Worm (Caenorhabditis elegans) whole organism, L4 larva: ENCODE data around the gene sru-22.

Source experiments
- F49E8.2 ChIP-seq: sonication (generic microtip); optimal IDR thresholded peaks from 2 replicates; lab custom pipeline; 2016; ENCODE audit warnings: missing compliant biosample characterization, mild to moderate bottlenecking, missing genetic modification characterization, borderline replicate concordance
- T20F7.1 ChIP-seq: fragments of 200-800 bp; sonication (Bioruptor generic); optimal IDR thresholded peaks from 2 replicates; lab custom pipeline; 2018; ENCODE audit warnings: mild to moderate bottlenecking, missing genetic modification characterization, missing compliant biosample characterization
- T26A8.4 ChIP-seq: fragments of 200-800 bp; sonication (Bioruptor generic); IDR thresholded peaks from 2 replicates; pipeline ENCODE4 v1.3.6; 2022; ENCODE audit warnings: missing genetic modification characterization, missing compliant biosample characterization
- Y105C5A.15 ChIP-seq: fragments of 200-800 bp; sonication (Bioruptor generic); IDR thresholded peaks from 2 replicates; pipeline ENCODE4 v1.3.6; 2022; ENCODE audit warnings: missing genetic modification characterization, missing compliant biosample characterization
- Y75B8A.6 ChIP-seq: fragments of 200-800 bp; sonication (Bioruptor generic); IDR thresholded peaks from 2 replicates; pipeline ENCODE4 v1.3.6; 2022; ENCODE audit warnings: missing genetic modification reagents, missing genetic modification characterization, missing compliant biosample characterization
- ZK546.5 ChIP-seq, 2 experiments: sonication (generic microtip); optimal IDR thresholded peaks; 2 replicates each; lab custom pipeline; 2017; ENCODE audit warnings: missing biosample characterization in 2 of 2, missing genetic modification characterization in 2 of 2
- aha-1 ChIP-seq: fragments of 150-350 bp; peaks from one replicate; lab custom pipeline; 2014; ENCODE audit warnings: missing biosample characterization, missing genetic modification characterization
- aly-2 ChIP-seq: sonication (generic microtip); optimal IDR thresholded peaks from 2 replicates; lab custom pipeline; 2018; ENCODE audit warnings: missing biosample characterization, missing genetic modification characterization
- arid-1 ChIP-seq: fragments of 200-800 bp; sonication (Bioruptor generic); conservative IDR thresholded peaks from 2 replicates; pipeline ENCODE4 v1.3.6; 2022; ENCODE audit warnings: missing genetic modification reagents, missing genetic modification characterization, missing compliant biosample characterization
- attf-4 ChIP-seq: sonication (generic microtip); optimal IDR thresholded peaks from 3 replicates; lab custom pipeline; 2017; ENCODE audit warnings: missing biosample characterization, missing genetic modification characterization
- ceh-28 ChIP-seq: fragments of 150-350 bp; optimal IDR thresholded peaks from 2 replicates; lab custom pipeline; 2014; ENCODE audit warnings: missing biosample characterization, missing genetic modification reagents, missing genetic modification characterization
- ceh-62 ChIP-seq: sonication (generic microtip); optimal IDR thresholded peaks from 2 replicates; lab custom pipeline; 2017; ENCODE audit warnings: missing biosample characterization, missing genetic modification characterization
- ctbp-1 ChIP-seq: fragments of 200-800 bp; sonication (Bioruptor generic); IDR thresholded peaks from 2 replicates; pipeline ENCODE4 v1.3.6; 2022; ENCODE audit warnings: missing genetic modification reagents, missing genetic modification characterization, missing compliant biosample characterization
- daf-12 ChIP-seq: fragments of 150-350 bp; optimal IDR thresholded peaks from 2 replicates; lab custom pipeline; 2014; ENCODE audit warnings: missing biosample characterization, missing genetic modification reagents, missing genetic modification characterization
- daf-16 ChIP-seq, 3 experiments: sonication (generic microtip); optimal IDR thresholded peaks; 2 replicates each; lab custom pipeline; 2016 to 2017; ENCODE audit warnings: missing genetic modification characterization in 3 of 3, missing genetic modification reagents in 3 of 3, mild to moderate bottlenecking in 2 of 3, missing compliant biosample characterization in 2 of 3, missing biosample characterization in 1 of 3, moderate library complexity in 1 of 3
- daf-19 ChIP-seq: fragments of 200-800 bp; sonication (Bioruptor generic); conservative IDR thresholded peaks from 2 replicates; pipeline ENCODE4 v1.3.6; 2022; ENCODE audit warnings: missing genetic modification characterization, missing compliant biosample characterization
- daf-8 ChIP-seq: fragments of 200-800 bp; sonication (Bioruptor generic); IDR thresholded peaks from 2 replicates; pipeline ENCODE4 v1.3.6; 2022; ENCODE audit warnings: missing genetic modification characterization, missing compliant biosample characterization
- dmd-8 ChIP-seq: fragments of 200-800 bp; sonication (Bioruptor generic); IDR thresholded peaks from 2 replicates; pipeline ENCODE4 v1.3.6; 2022; ENCODE audit warnings: missing genetic modification characterization, missing compliant biosample characterization
- dmd-9 ChIP-seq: fragments of 200-800 bp; sonication (Bioruptor generic); IDR thresholded peaks from 2 replicates; pipeline ENCODE4 v1.3.6; 2022; ENCODE audit warnings: missing genetic modification reagents, missing genetic modification characterization, missing compliant biosample characterization
- dpl-1 ChIP-seq: fragments of 150-350 bp; optimal IDR thresholded peaks from 2 replicates; lab custom pipeline; 2014; ENCODE audit warnings: missing biosample characterization, missing genetic modification reagents, missing genetic modification characterization
- dve-1 ChIP-seq: sonication (generic microtip); optimal IDR thresholded peaks from 2 replicates; lab custom pipeline; 2017; ENCODE audit warnings: antibody characterized with exemption, mild to moderate bottlenecking, missing genetic modification characterization, missing compliant biosample characterization; ENCODE audit not compliant: insufficient read depth
- fos-1 ChIP-seq: fragments of 150-350 bp; optimal IDR thresholded peaks from 2 replicates; lab custom pipeline; 2014; ENCODE audit warnings: missing biosample characterization, missing genetic modification characterization
- gei-8 ChIP-seq: fragments of 200-800 bp; sonication (Bioruptor generic); optimal IDR thresholded peaks from 2 replicates; lab custom pipeline; 2018; ENCODE audit warnings: mild to moderate bottlenecking, missing genetic modification characterization, missing compliant biosample characterization
- jun-1 ChIP-seq: fragments of 150-350 bp; optimal IDR thresholded peaks from 2 replicates; lab custom pipeline; 2014; ENCODE audit warnings: missing biosample characterization, missing genetic modification reagents, missing genetic modification characterization
- lim-7 ChIP-seq: fragments of 200-800 bp; sonication (Bioruptor generic); IDR thresholded peaks from 2 replicates; pipeline ENCODE4 v1.3.6; 2022; ENCODE audit warnings: missing genetic modification characterization, missing compliant biosample characterization
- lin-29 ChIP-seq: fragments of 200-800 bp; sonication (Bioruptor generic); IDR thresholded peaks from 2 replicates; pipeline ENCODE4 v1.3.6; 2022; ENCODE audit warnings: missing genetic modification reagents, missing genetic modification characterization, missing compliant biosample characterization
- lir-3 ChIP-seq: sonication (generic microtip); optimal IDR thresholded peaks from 2 replicates; lab custom pipeline; 2016; ENCODE audit warnings: mild to moderate bottlenecking, missing genetic modification characterization, missing compliant biosample characterization
- mep-1 ChIP-seq: fragments of 150-350 bp; sonication (generic microtip); optimal IDR thresholded peaks from 3 replicates; lab custom pipeline; 2014; ENCODE audit warnings: missing biosample characterization, missing genetic modification characterization
- mes-2 ChIP-seq: sonication (generic microtip); optimal IDR thresholded peaks from 2 replicates; lab custom pipeline; 2016; ENCODE audit warnings: missing genotype, mild to moderate bottlenecking, missing genetic modification characterization, missing compliant biosample characterization; ENCODE audit not compliant: poor library complexity, severe bottlenecking
- mxl-2 ChIP-seq: fragments of 200-800 bp; sonication (Bioruptor generic); conservative IDR thresholded peaks from 2 replicates; pipeline ENCODE4 v1.3.6; 2022; ENCODE audit warnings: missing genetic modification reagents, missing genetic modification characterization, missing compliant biosample characterization
- mxl-3 ChIP-seq: fragments of 200-800 bp; sonication (Bioruptor generic); optimal IDR thresholded peaks from 2 replicates; lab custom pipeline; 2018; ENCODE audit warnings: mild to moderate bottlenecking, missing genetic modification characterization, missing compliant biosample characterization
- nhr-11 ChIP-seq: fragments of 150-350 bp; optimal IDR thresholded peaks from 2 replicates; lab custom pipeline; 2014; ENCODE audit warnings: missing biosample characterization, missing genetic modification characterization
- nhr-76 ChIP-seq: fragments of 150-350 bp; optimal IDR thresholded peaks from 2 replicates; lab custom pipeline; 2014; ENCODE audit warnings: missing biosample characterization, missing genetic modification characterization
- nhr-77 ChIP-seq: fragments of 150-350 bp; optimal IDR thresholded peaks from 2 replicates; lab custom pipeline; 2014; ENCODE audit warnings: missing biosample characterization, missing genetic modification characterization
- pha-4 ChIP-seq, 2 experiments: fragments of 150-350 bp in 1 of 2; fragments of 200-800 bp in 1 of 2; sonication (Bioruptor generic) in 1 of 2; IDR thresholded peaks in 1 of 2; optimal IDR thresholded peaks in 1 of 2; 2 replicates each; pipeline versions ENCODE4 v1.3.6 to Lab custom; 2014 to 2022; ENCODE audit warnings: missing genetic modification characterization in 2 of 2, missing genetic modification reagents in 2 of 2, missing biosample characterization in 1 of 2, missing compliant biosample characterization in 1 of 2
- php-3 ChIP-seq: fragments of 200-800 bp; sonication (Bioruptor generic); IDR thresholded peaks from 2 replicates; pipeline ENCODE4 v1.3.6; 2022; ENCODE audit warnings: missing genetic modification reagents, missing genetic modification characterization, missing compliant biosample characterization
- pqm-1 ChIP-seq: sonication (generic microtip); optimal IDR thresholded peaks from 2 replicates; lab custom pipeline; 2017; ENCODE audit warnings: missing biosample characterization, missing genetic modification characterization
- set-16 ChIP-seq: fragments of 200-800 bp; sonication (Bioruptor generic); IDR thresholded peaks from 2 replicates; pipeline ENCODE4 v1.3.6; 2022; ENCODE audit warnings: missing genetic modification reagents, missing genetic modification characterization, missing compliant biosample characterization
- zip-2 ChIP-seq: fragments of 150-350 bp; optimal IDR thresholded peaks from 2 replicates; lab custom pipeline; 2014; ENCODE audit warnings: missing biosample characterization, missing genetic modification characterization

sru-22 gene

DNA sequence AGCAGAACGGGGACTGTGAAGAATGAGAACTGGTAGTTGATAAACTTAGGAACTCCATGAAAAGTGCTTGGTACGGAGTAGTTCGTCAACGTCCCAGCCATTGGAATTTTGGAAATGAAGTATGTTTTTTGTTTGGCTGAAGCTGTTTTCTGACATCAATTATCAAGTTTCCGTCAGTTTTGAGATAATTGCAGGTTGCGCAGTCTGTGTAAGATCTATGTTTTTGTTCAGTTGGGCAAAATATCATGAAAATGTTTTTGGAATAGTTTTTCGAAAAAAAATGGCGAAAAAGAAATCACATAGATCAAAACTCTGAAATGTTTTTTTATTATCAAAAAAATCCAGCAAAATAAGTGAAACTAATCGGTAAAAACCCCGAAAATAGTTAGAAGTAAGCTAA, at the start of gene sru-22:
Gene sru-22 (minus strand): TSS at position 101 of the 400 bp plus-strand sequence.
- TF ChIP-seq fos-1 (tag; lab: Kevin White, UChicago): no peak
- TF ChIP-seq daf-12 (tag; lab: Kevin White, UChicago): no peak
- TF ChIP-seq aha-1 (tag; lab: Kevin White, UChicago): peak; percentile 4

DNA sequence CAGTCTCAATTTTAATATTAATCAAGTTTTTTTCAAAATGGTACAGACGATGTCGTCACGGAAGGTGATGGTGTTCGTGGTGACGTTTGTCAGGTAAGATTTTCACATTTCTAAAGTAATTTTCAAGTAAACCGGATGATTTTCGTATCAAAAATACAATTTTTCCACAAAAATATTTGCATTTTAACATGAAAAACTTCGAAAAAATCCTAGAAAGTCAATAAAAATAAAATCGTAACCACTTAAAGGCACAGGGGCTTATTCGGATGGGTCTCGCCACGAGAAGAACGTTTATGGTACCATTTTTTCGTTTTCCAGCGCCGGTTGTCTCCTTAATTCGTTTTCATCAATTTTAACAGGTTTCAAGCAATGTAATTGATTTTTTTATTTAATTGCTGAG, 49.6 kb upstream of the sru-22 start, which contains the start of gene T10C6.6:
Gene T10C6.6 (plus strand): TSS at position 27 of the 400 bp plus-strand sequence.
- TF ChIP-seq nhr-77 (tag; lab: Kevin White, UChicago) (no peak), T26A8.4 (no peak), gei-8 (GFP tag; lab: Kevin White, UChicago) (no peak), fos-1 (tag; lab: Kevin White, UChicago) (no peak), Y75B8A.6 (GFP tag; lab: Robert Waterston, UW) (no peak), dve-1 (tag; lab: Kevin White, UChicago) (no peak), mep-1 (tag; lab: Kevin White, UChicago) (no peak), pha-4 (GFP tag; IDR thresholded peaks at IDR 0.05; lab: Robert Waterston, UW) (no peak), pha-4 (tag; optimal IDR thresholded peaks at IDR 0.05; lab: Kevin White, UChicago) (no peak), ZK546.5 (tag; optimal IDR thresholded peaks at IDR 0.05; lab: Kevin White, UChicago) (no peak), pqm-1 (tag; lab: Kevin White, UChicago) (no peak), dpl-1 (GFP tag; lab: Kevin White, UChicago) (peak; percentile 8), mes-2 (tag; lab: Kevin White, UChicago) (no peak), daf-16 (GFP tag; optimal IDR thresholded peaks at IDR 0.05; lab: Kevin White, UChicago) (no peak), daf-16 (tag; optimal IDR thresholded peaks at IDR 0.05; lab: Kevin White, UChicago) (no peak), daf-19 (GFP tag; lab: Robert Waterston, UW) (0 out of 2 replicates have a peak, but pooled peaks have one; percentile 13), dmd-9 (no peak), lin-29 (GFP tag; lab: Robert Waterston, UW) (no peak), aly-2 (tag; lab: Kevin White, UChicago) (no peak), attf-4 (no peak), F49E8.2 (tag; lab: Kevin White, UChicago) (peak; percentile 36), T20F7.1 (no peak), ctbp-1 (no peak), nhr-11 (tag; lab: Kevin White, UChicago) (no peak), daf-8 (GFP tag; lab: Robert Waterston, UW) (no peak), daf-12 (tag; lab: Kevin White, UChicago) (no peak), nhr-76 (tag; lab: Kevin White, UChicago) (no peak), ceh-28 (tag; lab: Kevin White, UChicago) (no peak), mxl-2 (GFP tag; lab: Robert Waterston, UW) (no peak), zip-2 (tag; lab: Kevin White, UChicago) (no peak), jun-1 (tag; lab: Kevin White, UChicago) (no peak), Y105C5A.15 (GFP tag; lab: Robert Waterston, UW) (no peak), lir-3 (no peak), arid-1 (GFP tag; lab: Robert Waterston, UW) (0 out of 2 replicates have a peak, but pooled peaks have one; percentile 33)

ce11 chrV:16023559-16023958, 48.8 kb upstream of the sru-22 start:
- no peak for TF ChIP-seq mxl-3 (GFP tag; lab: Kevin White, UChicago)
- peak; percentile 51 for TF ChIP-seq set-16
- TF ChIP-seq, all 104 proteins: peak for 1

ce11 chrV:16023051-16023450, 48.3 kb upstream of the sru-22 start, which contains the start of gene cwc-15:
cwc-15 (plus strand) TSS chrV:16023351.
- TF ChIP-seq ceh-62 (tag; lab: Kevin White, UChicago) (no peak), dmd-8 (GFP tag; lab: Robert Waterston, UW) (no peak), lim-7 (GFP tag; lab: Robert Waterston, UW) (no peak), php-3 (GFP tag; lab: Robert Waterston, UW) (no peak)
